Worm (Caenorhabditis elegans): ENCODE data around the gene hadb-1.

ce11 chrIII:8704765-8705164, 16.5 kb upstream of the hadb-1 start, which contains the start of gene B0303.16:
- TF ChIP-seq ztf-29 (GFP tag; IDR thresholded peaks at IDR 0.05) = no peak
- no peak for TF ChIP-seq ztf-23 (GFP tag; IDR thresholded peaks at IDR 0.05)
- no peak for TF ChIP-seq ref-1 (GFP tag; conservative IDR thresholded peaks at IDR 0.05)
- no peak for TF ChIP-seq T22C8.4 (GFP tag; IDR thresholded peaks at IDR 0.05)
- TF ChIP-seq flt-1 (GFP tag; IDR thresholded peaks at IDR 0.05) = no peak
- TF ChIP-seq med-1 (GFP tag; optimal IDR thresholded peaks at IDR 0.05; ENCODE audit: insufficient read depth) = no peak
- no peak for TF ChIP-seq tab-1 (GFP tag; IDR thresholded peaks at IDR 0.05)
- TF ChIP-seq klf-2 (GFP tag; conservative IDR thresholded peaks at IDR 0.05) = no peak
- TF ChIP-seq cog-1 (tag; optimal IDR thresholded peaks at IDR 0.05) = no peak

Data from whole organism, midembryonic.